Fruit fly (Drosophila melanogaster) whole organism, prepupa: ENCODE results near the gene Sema1a.

Experiments
- Blimp-1 ChIP-seq: fragments of 200-800 bp; sonication (Bioruptor generic); optimal IDR thresholded peaks from 3 replicates; lab custom pipeline; 2017; ENCODE audit warnings: missing biosample characterization, missing genetic modification characterization, mild to moderate bottlenecking, moderate library complexity, missing genetic modification reagents
- CG10631 ChIP-seq: fragments of 200-800 bp; sonication (Bioruptor generic); optimal IDR thresholded peaks from 2 replicates; lab custom pipeline; 2016; ENCODE audit warnings: missing biosample characterization, missing genetic modification characterization
- CG10669 ChIP-seq: fragments of 200-800 bp; sonication (Bioruptor generic); optimal IDR thresholded peaks from 3 replicates; lab custom pipeline; 2018; ENCODE audit warnings: missing biosample characterization, mild to moderate bottlenecking, missing genetic modification characterization, moderate library complexity
- CG11294 ChIP-seq: fragments of 200-800 bp; sonication (Bioruptor generic); IDR thresholded peaks from 2 replicates; pipeline ENCODE4 v1.3.6; 2022; ENCODE audit warnings: missing biosample characterization, missing genetic modification characterization
- CG11902 ChIP-seq: fragments of 200-800 bp; sonication (Bioruptor generic); optimal IDR thresholded peaks from 3 replicates; lab custom pipeline; 2016; ENCODE audit warnings: missing biosample characterization, missing genetic modification characterization
- CG15336 ChIP-seq: fragments of 200-800 bp; sonication (Bioruptor generic); IDR thresholded peaks from 2 replicates; pipeline ENCODE4 v1.3.6; 2022; ENCODE audit warnings: missing biosample characterization, missing genetic modification characterization
- CG1621 ChIP-seq: fragments of 200-800 bp; sonication (Bioruptor generic); optimal IDR thresholded peaks from 3 replicates; lab custom pipeline; 2018; ENCODE audit warnings: missing biosample characterization, mild to moderate bottlenecking, missing genetic modification characterization
- CG16779 ChIP-seq: fragments of 200-800 bp; sonication (Bioruptor generic); optimal IDR thresholded peaks from 3 replicates; lab custom pipeline; 2017; ENCODE audit warnings: missing biosample characterization, mild to moderate bottlenecking, missing genetic modification characterization
- CG3032 ChIP-seq: fragments of 200-800 bp; optimal IDR thresholded peaks from 2 replicates; lab custom pipeline; 2019; ENCODE audit warnings: missing biosample characterization, mild to moderate bottlenecking, missing genetic modification characterization, moderate library complexity
- CG31627 ChIP-seq: fragments of 200-800 bp; sonication (Bioruptor generic); optimal IDR thresholded peaks from 3 replicates; lab custom pipeline; 2016; ENCODE audit warnings: missing biosample characterization, missing genetic modification characterization
- CG32006 ChIP-seq: fragments of 200-800 bp; sonication (Bioruptor generic); optimal IDR thresholded peaks from 3 replicates; lab custom pipeline; 2017; ENCODE audit warnings: missing biosample characterization, mild to moderate bottlenecking, missing genetic modification characterization
- CG34406 ChIP-seq: fragments of 200-800 bp; sonication (Bioruptor generic); optimal IDR thresholded peaks from 3 replicates; lab custom pipeline; 2016; ENCODE audit warnings: missing biosample characterization, missing genetic modification characterization
- CG3919 ChIP-seq: fragments of 200-800 bp; sonication (Bioruptor generic); optimal IDR thresholded peaks from 3 replicates; lab custom pipeline; 2016; ENCODE audit warnings: missing biosample characterization, missing genetic modification characterization
- CG6163 ChIP-seq: fragments of 200-800 bp; sonication (Bioruptor generic); IDR thresholded peaks from 3 replicates; pipeline ENCODE4 v1.3.6; 2022; ENCODE audit warnings: missing biosample characterization, missing genetic modification characterization
- CG6276 ChIP-seq: fragments of 200-800 bp; sonication (Bioruptor generic); optimal IDR thresholded peaks from 2 replicates; lab custom pipeline; 2017; ENCODE audit warnings: missing biosample characterization, mild to moderate bottlenecking, missing genetic modification characterization
- CG6792 ChIP-seq: fragments of 200-800 bp; sonication (Bioruptor generic); optimal IDR thresholded peaks from 3 replicates; lab custom pipeline; 2016; ENCODE audit warnings: missing biosample characterization, missing genetic modification characterization
- CG6808 ChIP-seq: fragments of 200-800 bp; sonication (Bioruptor generic); optimal IDR thresholded peaks from 3 replicates; lab custom pipeline; 2017; ENCODE audit warnings: missing biosample characterization, missing genetic modification characterization, mild to moderate bottlenecking, moderate library complexity, missing genetic modification reagents
- CG6854 ChIP-seq: fragments of 200-800 bp; sonication (Bioruptor generic); optimal IDR thresholded peaks from 2 replicates; lab custom pipeline; 2017; ENCODE audit warnings: missing biosample characterization, mild to moderate bottlenecking, missing genetic modification characterization
- CG7368 ChIP-seq: fragments of 200-800 bp; sonication (Bioruptor generic); optimal IDR thresholded peaks from 3 replicates; lab custom pipeline; 2016; ENCODE audit warnings: missing biosample characterization, missing genetic modification characterization
- CG8119 ChIP-seq: fragments of 200-800 bp; sonication (Bioruptor generic); IDR thresholded peaks from 3 replicates; pipeline ENCODE4 v1.3.6; 2022; ENCODE audit warnings: missing biosample characterization, missing genetic modification characterization
- CG8319 ChIP-seq: fragments of 200-800 bp; sonication (Bioruptor generic); optimal IDR thresholded peaks from 3 replicates; lab custom pipeline; 2016; ENCODE audit warnings: missing biosample characterization, missing genetic modification characterization
- CG8632 ChIP-seq: fragments of 200-800 bp; sonication (Bioruptor generic); optimal IDR thresholded peaks from 3 replicates; lab custom pipeline; 2016; ENCODE audit warnings: missing biosample characterization, missing genetic modification characterization
- CG9139 ChIP-seq: fragments of 200-800 bp; sonication (Bioruptor generic); optimal IDR thresholded peaks from 3 replicates; lab custom pipeline; 2017; ENCODE audit warnings: missing biosample characterization, mild to moderate bottlenecking, missing genetic modification characterization
- Eip75B ChIP-seq: fragments of 200-800 bp; sonication (Bioruptor generic); optimal IDR thresholded peaks from 3 replicates; lab custom pipeline; 2016; ENCODE audit warnings: missing biosample characterization, missing genetic modification characterization
- Eip78C ChIP-seq: fragments of 200-800 bp; sonication (Bioruptor generic); peaks from one replicate; lab custom pipeline; 2016; ENCODE audit warnings: missing biosample characterization, missing genetic modification characterization
- Eip93F ChIP-seq: fragments of 200-800 bp; sonication (Bioruptor generic); optimal IDR thresholded peaks from 2 replicates; lab custom pipeline; 2016; ENCODE audit warnings: missing biosample characterization, mild to moderate bottlenecking, missing genetic modification characterization
- Ets21C ChIP-seq: fragments of 200-800 bp; sonication (Bioruptor generic); optimal IDR thresholded peaks from 3 replicates; lab custom pipeline; 2016; ENCODE audit warnings: missing biosample characterization, missing genetic modification characterization
- Ets96B ChIP-seq: fragments of 200-800 bp; optimal IDR thresholded peaks from 2 replicates; lab custom pipeline; 2019; ENCODE audit warnings: missing biosample characterization, mild to moderate bottlenecking, missing genetic modification characterization, moderate library complexity
- Gug ChIP-seq: fragments of 200-800 bp; sonication (Bioruptor generic); IDR thresholded peaks from 2 replicates; pipeline ENCODE4 v1.3.6; 2022; ENCODE audit warnings: missing biosample characterization, missing genetic modification characterization
- Hr39 ChIP-seq: fragments of 200-800 bp; sonication (Bioruptor generic); optimal IDR thresholded peaks from 2 replicates; lab custom pipeline; 2016; ENCODE audit warnings: missing biosample characterization, missing genetic modification characterization
- Hr4 ChIP-seq: fragments of 200-800 bp; sonication (Bioruptor generic); optimal IDR thresholded peaks from 3 replicates; lab custom pipeline; 2016; ENCODE audit warnings: missing biosample characterization, missing genetic modification characterization
- Lpt ChIP-seq: fragments of 200-800 bp; sonication (Bioruptor generic); optimal IDR thresholded peaks from 3 replicates; lab custom pipeline; 2016; ENCODE audit warnings: missing biosample characterization, missing genetic modification characterization
- Met ChIP-seq: fragments of 200-800 bp; sonication (Bioruptor generic); optimal IDR thresholded peaks from 3 replicates; lab custom pipeline; 2016; ENCODE audit warnings: missing biosample characterization, missing genetic modification characterization
- OdsH ChIP-seq: fragments of 200-800 bp; sonication (Bioruptor generic); optimal IDR thresholded peaks from 3 replicates; lab custom pipeline; 2016; ENCODE audit warnings: missing biosample characterization, missing genetic modification characterization
- Sox102F ChIP-seq: fragments of 200-800 bp; sonication (Bioruptor generic); optimal IDR thresholded peaks from 2 replicates; lab custom pipeline; 2016; ENCODE audit warnings: missing biosample characterization, mild to moderate bottlenecking, missing genetic modification characterization
- Sox14 ChIP-seq: fragments of 200-800 bp; sonication (Bioruptor generic); optimal IDR thresholded peaks from 3 replicates; lab custom pipeline; 2016; ENCODE audit warnings: missing biosample characterization, missing genetic modification characterization
- achi ChIP-seq: fragments of 200-800 bp; sonication (Bioruptor generic); optimal IDR thresholded peaks from 3 replicates; lab custom pipeline; 2016; ENCODE audit warnings: missing biosample characterization, missing genetic modification characterization
- acj6 ChIP-seq: fragments of 200-800 bp; sonication (Bioruptor generic); optimal IDR thresholded peaks from 3 replicates; lab custom pipeline; 2016; ENCODE audit warnings: missing biosample characterization, missing genetic modification characterization
- cyc ChIP-seq: fragments of 200-800 bp; sonication (Bioruptor generic); optimal IDR thresholded peaks from 3 replicates; lab custom pipeline; 2016; ENCODE audit warnings: missing biosample characterization, missing genetic modification characterization
- dac ChIP-seq: fragments of 200-800 bp; sonication (Bioruptor generic); optimal IDR thresholded peaks from 2 replicates; lab custom pipeline; 2017; ENCODE audit warnings: missing biosample characterization, mild to moderate bottlenecking, missing genetic modification characterization
- dsx ChIP-seq: fragments of 200-800 bp; optimal IDR thresholded peaks from 3 replicates; lab custom pipeline; 2019; ENCODE audit warnings: missing biosample characterization, mild to moderate bottlenecking, missing genetic modification characterization, moderate library complexity; ENCODE audit not compliant: poor library complexity, severe bottlenecking
- esn ChIP-seq: fragments of 200-800 bp; sonication (Bioruptor generic); optimal IDR thresholded peaks from 2 replicates; lab custom pipeline; 2016; ENCODE audit warnings: missing biosample characterization, mild to moderate bottlenecking, missing genetic modification characterization, moderate library complexity
- fd59A ChIP-seq: fragments of 200-800 bp; sonication (Bioruptor generic); optimal IDR thresholded peaks from 2 replicates; lab custom pipeline; 2017; ENCODE audit warnings: missing biosample characterization, mild to moderate bottlenecking, missing genetic modification characterization, missing genetic modification reagents
- fkh ChIP-seq: fragments of 200-800 bp; sonication (Bioruptor generic); optimal IDR thresholded peaks from 3 replicates; lab custom pipeline; 2017; ENCODE audit warnings: missing biosample characterization, mild to moderate bottlenecking, missing genetic modification characterization, moderate library complexity
- lz ChIP-seq: fragments of 200-800 bp; sonication (Bioruptor generic); optimal IDR thresholded peaks from 3 replicates; lab custom pipeline; 2016; ENCODE audit warnings: missing biosample characterization, missing genetic modification characterization
- net ChIP-seq: fragments of 200-800 bp; sonication (Bioruptor generic); optimal IDR thresholded peaks from 3 replicates; lab custom pipeline; 2016; ENCODE audit warnings: missing biosample characterization, missing genetic modification characterization
- pdm3 ChIP-seq: fragments of 200-800 bp; sonication (Bioruptor generic); optimal IDR thresholded peaks from 3 replicates; lab custom pipeline; 2016; ENCODE audit warnings: missing biosample characterization, missing genetic modification characterization
- salr ChIP-seq, 2 experiments: fragments of 200-800 bp; sonication (Bioruptor generic); optimal IDR thresholded peaks; 3 replicates each; lab custom pipeline; 2016 to 2018; ENCODE audit warnings: missing biosample characterization in 2 of 2, missing genetic modification characterization in 2 of 2, mild to moderate bottlenecking in 1 of 2
- spab ChIP-seq: fragments of 200-800 bp; sonication (Bioruptor generic); optimal IDR thresholded peaks from 2 replicates; lab custom pipeline; 2017; ENCODE audit warnings: missing biosample characterization, mild to moderate bottlenecking, missing genetic modification characterization, missing genetic modification reagents
- ss ChIP-seq, 2 experiments: fragments of 200-800 bp; sonication (Bioruptor generic); optimal IDR thresholded peaks; 2 replicates in 1 of 2; 3 replicates in 1 of 2; lab custom pipeline; 2017 to 2018; ENCODE audit warnings: mild to moderate bottlenecking in 2 of 2, missing biosample characterization in 2 of 2, missing genetic modification characterization in 2 of 2, moderate library complexity in 1 of 2
- svp ChIP-seq: fragments of 200-800 bp; sonication (Bioruptor generic); peaks from one replicate; lab custom pipeline; 2016; ENCODE audit warnings: missing biosample characterization, missing genetic modification characterization
- topi ChIP-seq: fragments of 200-800 bp; sonication (Bioruptor generic); optimal IDR thresholded peaks from 3 replicates; lab custom pipeline; 2016; ENCODE audit warnings: missing biosample characterization, missing genetic modification characterization
- vri ChIP-seq: fragments of 200-800 bp; sonication (Bioruptor generic); optimal IDR thresholded peaks from 3 replicates; lab custom pipeline; 2016; ENCODE audit warnings: missing biosample characterization, mild to moderate bottlenecking, missing genetic modification characterization

The Sema1a gene

dm6 chr2L:8514748-8515147, 27.2 kb upstream of the Sema1a start, which contains the start of the genes CG13097 and PIG-U:
TSS of gene CG13097 (minus strand) at chr2L:8514868.
TSS of gene PIG-U (plus strand) at chr2L:8515096.
- no peak for TF ChIP-seq CG6808
- TF ChIP-seq Eip78C (GFP tag; lab: Kevin White, UChicago): peak; percentile 94
- TF ChIP-seq esn (GFP tag; lab: Kevin White, UChicago): peak; percentile 90
- peak; percentile 42; the same call in 1 of the 2 replicates for TF ChIP-seq CG11294 (GFP tag; lab: Robert Waterston, UW)
- no peak for TF ChIP-seq Eip75B
- TF ChIP-seq pdm3 (GFP tag; lab: Kevin White, UChicago): no peak
- no peak for TF ChIP-seq svp
- TF ChIP-seq CG1621: no peak
- no peak for TF ChIP-seq salr (GFP tag; optimal IDR thresholded peaks at IDR 0.05; lab: Kevin White, UChicago)
- TF ChIP-seq Sox14: no peak
- TF ChIP-seq Eip93F: peak; percentile 71
- no peak; the same call in 2 of the 3 replicates for TF ChIP-seq CG8119 (GFP tag; lab: Robert Waterston, UW)
- no peak for TF ChIP-seq Ets21C
- peak; percentile 70 for TF ChIP-seq Gug (GFP tag; lab: Robert Waterston, UW)
- peak; percentile 83 for TF ChIP-seq CG31627 (GFP tag; lab: Kevin White, UChicago)
- peak; percentile 86 for TF ChIP-seq Met (GFP tag; lab: Kevin White, UChicago)
- TF ChIP-seq CG11902 (GFP tag; lab: Kevin White, UChicago): peak; percentile 55
- peak; percentile 87 for TF ChIP-seq CG10631 (GFP tag; lab: Kevin White, UChicago)
- no peak for TF ChIP-seq Hr4 (GFP tag; lab: Kevin White, UChicago)
- TF ChIP-seq Blimp-1 (GFP tag; lab: Kevin White, UChicago): no peak
- TF ChIP-seq Hr39 (GFP tag; lab: Kevin White, UChicago): peak; percentile 84
- peak; percentile 79 for TF ChIP-seq fkh (GFP tag; lab: Kevin White, UChicago)
- no peak for TF ChIP-seq CG16779 (tag; lab: Kevin White, UChicago)
- peak; percentile 53 for TF ChIP-seq fd59A (GFP tag; lab: Kevin White, UChicago)
- TF ChIP-seq CG8632 (GFP tag; lab: Kevin White, UChicago): no peak
- no peak for TF ChIP-seq dsx (GFP tag; lab: Kevin White, UChicago)
- no peak for TF ChIP-seq spab (GFP tag; lab: Kevin White, UChicago)
- TF ChIP-seq OdsH: peak; percentile 85
- no peak for TF ChIP-seq dac
- TF ChIP-seq topi (GFP tag; lab: Kevin White, UChicago): peak; percentile 84
- no peak for TF ChIP-seq CG32006 (GFP tag; lab: Kevin White, UChicago)
- TF ChIP-seq CG15336 (GFP tag; lab: Robert Waterston, UW): no peak; the same call in 1 of the 2 replicates
- TF ChIP-seq vri (GFP tag; lab: Kevin White, UChicago): no peak
- TF ChIP-seq Sox102F: no peak
- no peak for TF ChIP-seq net (GFP tag; lab: Kevin White, UChicago)
- no peak for TF ChIP-seq CG10669 (GFP tag; lab: Kevin White, UChicago)
- no peak for TF ChIP-seq CG9139 (GFP tag; lab: Kevin White, UChicago)
- TF ChIP-seq CG6854 (GFP tag; lab: Kevin White, UChicago): no peak
- TF ChIP-seq CG6276 (GFP tag; lab: Kevin White, UChicago): no peak
- TF ChIP-seq CG3919 (GFP tag; lab: Kevin White, UChicago): no peak
- TF ChIP-seq achi: peak; percentile 82
- peak; percentile 78 for TF ChIP-seq CG3032 (tag; lab: Kevin White, UChicago)
- peak; percentile 72 for TF ChIP-seq CG6792
- TF ChIP-seq CG8319: peak; percentile 62
- TF ChIP-seq CG34406 (GFP tag; lab: Kevin White, UChicago): peak; percentile 64
- peak; percentile 36 for TF ChIP-seq Lpt (GFP tag; lab: Kevin White, UChicago)
- TF ChIP-seq CG6163 (GFP tag; lab: Robert Waterston, UW): no peak; the same call in 1 of the 3 replicates
- peak; percentile 87 for TF ChIP-seq cyc (GFP tag; lab: Kevin White, UChicago)
- no peak for TF ChIP-seq CG7368 (GFP tag; lab: Kevin White, UChicago)
- peak; percentile 88 for TF ChIP-seq lz (GFP tag; lab: Kevin White, UChicago)
- peak; percentile 86 for TF ChIP-seq acj6
- TF ChIP-seq Ets96B (tag; lab: Kevin White, UChicago): peak; percentile 66
- TF ChIP-seq ss (GFP tag; optimal IDR thresholded peaks at IDR 0.05; lab: Kevin White, UChicago): no peak
